Worm (Caenorhabditis elegans) whole organism, L3 larva: ENCODE results near the gene F09A5.3.
A peak's percentile ranks its signal among the peaks of the same experiment; 100 is the strongest.

ENCODE experiments used
- R02D3.7 ChIP-seq: fragments of 150-350 bp; optimal IDR thresholded peaks from 2 replicates; lab custom pipeline; 2014; ENCODE audit warnings: missing biosample characterization, missing genetic modification characterization
- ZK546.5 ChIP-seq: sonication (generic microtip); optimal IDR thresholded peaks from 2 replicates; lab custom pipeline; 2017; ENCODE audit warnings: missing biosample characterization, missing genetic modification characterization
- aly-2 ChIP-seq: fragments of 150-350 bp; optimal IDR thresholded peaks from 2 replicates; lab custom pipeline; 2014; ENCODE audit warnings: missing biosample characterization, missing genetic modification characterization
- ama-1 ChIP-seq: fragments of 150-350 bp; optimal IDR thresholded peaks from 2 replicates; lab custom pipeline; 2018
- ceh-16 ChIP-seq: sonication (generic microtip); optimal IDR thresholded peaks from 2 replicates; lab custom pipeline; 2017; ENCODE audit warnings: missing biosample characterization, missing genetic modification characterization
- ceh-28 ChIP-seq: fragments of 150-350 bp; optimal IDR thresholded peaks from 2 replicates; lab custom pipeline; 2014; ENCODE audit warnings: missing biosample characterization, missing genetic modification reagents, missing genetic modification characterization
- ceh-82 ChIP-seq: fragments of 150-350 bp; optimal IDR thresholded peaks from 2 replicates; lab custom pipeline; 2014; ENCODE audit warnings: missing biosample characterization, missing genetic modification characterization
- ceh-9 ChIP-seq: sonication (generic microtip); optimal IDR thresholded peaks from 2 replicates; lab custom pipeline; 2018; ENCODE audit warnings: missing biosample characterization, missing genetic modification characterization
- daf-12 ChIP-seq: fragments of 150-350 bp; optimal IDR thresholded peaks from 2 replicates; lab custom pipeline; 2014; ENCODE audit warnings: missing biosample characterization, missing genetic modification reagents, missing genetic modification characterization
- egl-27 ChIP-seq: sonication (generic microtip); optimal IDR thresholded peaks from 4 replicates; lab custom pipeline; 2017; ENCODE audit warnings: missing biosample characterization, missing genetic modification reagents, missing genetic modification characterization
- egl-5 ChIP-seq: fragments of 150-350 bp; optimal IDR thresholded peaks from 2 replicates; lab custom pipeline; 2017; ENCODE audit warnings: missing biosample characterization, missing genetic modification reagents, missing genetic modification characterization, inconsistent platforms
- elt-1 ChIP-seq: fragments of 150-350 bp; optimal IDR thresholded peaks from 2 replicates; lab custom pipeline; 2014; ENCODE audit warnings: missing biosample characterization, missing genetic modification characterization
- elt-2 ChIP-seq: sonication (generic microtip); optimal IDR thresholded peaks from 2 replicates; lab custom pipeline; 2016; ENCODE audit warnings: missing genetic modification reagents, mild to moderate bottlenecking, missing genetic modification characterization, missing compliant biosample characterization
- elt-3 ChIP-seq, 3 experiments: fragments of 150-350 bp in 1 of 3; sonication (generic microtip) in 2 of 3; optimal IDR thresholded peaks; 2 replicates in 2 of 3; 4 replicates in 1 of 3; lab custom pipeline; 2014 to 2017; ENCODE audit warnings: missing biosample characterization in 3 of 3, missing genetic modification characterization in 3 of 3
- eor-1 ChIP-seq, 2 experiments: fragments of 150-350 bp; optimal IDR thresholded peaks; 2 replicates each; lab custom pipeline; 2014 to 2018; ENCODE audit warnings: missing biosample characterization in 2 of 2, missing genetic modification characterization in 2 of 2
- fkh-10 ChIP-seq: sonication (generic microtip); optimal IDR thresholded peaks from 2 replicates; lab custom pipeline; 2017; ENCODE audit warnings: missing biosample characterization, missing genetic modification reagents, missing genetic modification characterization
- fkh-2 ChIP-seq: fragments of 150-350 bp; optimal IDR thresholded peaks from 2 replicates; lab custom pipeline; 2014; ENCODE audit warnings: missing biosample characterization, missing genetic modification reagents, missing genetic modification characterization
- fos-1 ChIP-seq: fragments of 150-350 bp; optimal IDR thresholded peaks from 2 replicates; lab custom pipeline; 2014; ENCODE audit warnings: missing biosample characterization, missing genetic modification characterization
- hmg-11 ChIP-seq: sonication (generic microtip); optimal IDR thresholded peaks from 2 replicates; lab custom pipeline; 2016; ENCODE audit warnings: missing genetic modification characterization, missing compliant biosample characterization
- jun-1 ChIP-seq: fragments of 150-350 bp; optimal IDR thresholded peaks from 2 replicates; lab custom pipeline; 2014; ENCODE audit warnings: missing biosample characterization, missing genetic modification reagents, missing genetic modification characterization
- lin-15B ChIP-seq: fragments of 150-350 bp; optimal IDR thresholded peaks from 2 replicates; lab custom pipeline; 2014; ENCODE audit warnings: missing biosample characterization, missing genetic modification characterization
- lin-39 ChIP-seq: fragments of 150-350 bp; optimal IDR thresholded peaks from 2 replicates; lab custom pipeline; 2018; ENCODE audit warnings: missing biosample characterization, missing genetic modification reagents, missing genetic modification characterization
- lsy-12 ChIP-seq: sonication (generic microtip); optimal IDR thresholded peaks from 2 replicates; lab custom pipeline; 2016; ENCODE audit warnings: mild to moderate bottlenecking, missing genetic modification characterization, missing compliant biosample characterization
- mdl-1 ChIP-seq: fragments of 150-350 bp; optimal IDR thresholded peaks from 2 replicates; lab custom pipeline; 2014; ENCODE audit warnings: missing biosample characterization, missing genetic modification characterization
- mml-1 ChIP-seq: fragments of 150-350 bp; sonication (generic microtip); optimal IDR thresholded peaks from 3 replicates; lab custom pipeline; 2014; ENCODE audit warnings: missing biosample characterization, missing genetic modification characterization
- nfya-1 ChIP-seq: sonication (generic microtip); optimal IDR thresholded peaks from 2 replicates; lab custom pipeline; 2017; ENCODE audit warnings: missing genetic modification characterization, mild to moderate bottlenecking, missing compliant biosample characterization, antibody characterized with exemption, moderate library complexity; ENCODE audit not compliant: insufficient read depth
- nhr-11 ChIP-seq: fragments of 150-350 bp; optimal IDR thresholded peaks from 2 replicates; lab custom pipeline; 2014; ENCODE audit warnings: missing biosample characterization, missing genetic modification characterization
- nhr-12 ChIP-seq: fragments of 150-350 bp; optimal IDR thresholded peaks from 2 replicates; lab custom pipeline; 2014; ENCODE audit warnings: missing biosample characterization, missing genetic modification characterization
- nhr-23 ChIP-seq: fragments of 150-350 bp; optimal IDR thresholded peaks from 2 replicates; lab custom pipeline; 2014; ENCODE audit warnings: missing biosample characterization, missing genetic modification reagents, missing genetic modification characterization
- nhr-237 ChIP-seq: fragments of 150-350 bp; optimal IDR thresholded peaks from 2 replicates; lab custom pipeline; 2014; ENCODE audit warnings: missing biosample characterization, missing genetic modification characterization
- nhr-25 ChIP-seq: sonication (generic microtip); optimal IDR thresholded peaks from 2 replicates; lab custom pipeline; 2017; ENCODE audit warnings: missing biosample characterization, missing genetic modification characterization
- nhr-28 ChIP-seq: fragments of 150-350 bp; optimal IDR thresholded peaks from 2 replicates; lab custom pipeline; 2014; ENCODE audit warnings: missing biosample characterization, missing genetic modification characterization
- nhr-43 ChIP-seq: sonication (generic microtip); optimal IDR thresholded peaks from 2 replicates; lab custom pipeline; 2016; ENCODE audit warnings: mild to moderate bottlenecking, missing genetic modification characterization, missing compliant biosample characterization; ENCODE audit not compliant: poor library complexity, severe bottlenecking
- nhr-67 ChIP-seq: fragments of 150-350 bp; optimal IDR thresholded peaks from 2 replicates; lab custom pipeline; 2014; ENCODE audit warnings: missing biosample characterization, missing genetic modification characterization
- nhr-76 ChIP-seq: fragments of 150-350 bp; sonication (generic microtip); optimal IDR thresholded peaks from 5 replicates; lab custom pipeline; 2014; ENCODE audit warnings: missing biosample characterization, missing genetic modification characterization
- nhr-77 ChIP-seq: fragments of 150-350 bp; optimal IDR thresholded peaks from 2 replicates; lab custom pipeline; 2014; ENCODE audit warnings: missing biosample characterization, missing genetic modification characterization
- pha-4 ChIP-seq: fragments of 150-350 bp; optimal IDR thresholded peaks from 2 replicates; lab custom pipeline; 2014; ENCODE audit warnings: missing biosample characterization, missing genetic modification reagents, missing genetic modification characterization
- pqm-1 ChIP-seq: fragments of 150-350 bp; optimal IDR thresholded peaks from 2 replicates; lab custom pipeline; 2017; ENCODE audit warnings: missing biosample characterization, missing genetic modification characterization, inconsistent platforms
- sea-2 ChIP-seq: fragments of 150-350 bp; sonication (generic microtip); optimal IDR thresholded peaks from 4 replicates; lab custom pipeline; 2014; ENCODE audit warnings: missing biosample characterization, missing genetic modification reagents, missing genetic modification characterization
- skn-1 ChIP-seq: fragments of 150-350 bp; optimal IDR thresholded peaks from 2 replicates; lab custom pipeline; 2014; ENCODE audit warnings: missing biosample characterization, missing genetic modification characterization
- snpc-4 ChIP-seq: fragments of 150-350 bp; optimal IDR thresholded peaks from 2 replicates; lab custom pipeline; 2014; ENCODE audit warnings: missing biosample characterization, missing genetic modification characterization
- tbx-2 ChIP-seq: sonication (generic microtip); optimal IDR thresholded peaks from 2 replicates; lab custom pipeline; 2016; ENCODE audit warnings: mild to moderate bottlenecking, missing genetic modification characterization, missing compliant biosample characterization
- unc-39 ChIP-seq: sonication (generic microtip); optimal IDR thresholded peaks from 4 replicates; lab custom pipeline; 2017; ENCODE audit warnings: missing biosample characterization, missing genetic modification characterization
- unc-62 ChIP-seq: fragments of 150-350 bp; sonication (generic microtip); optimal IDR thresholded peaks from 4 replicates; lab custom pipeline; 2014; ENCODE audit warnings: missing biosample characterization, missing genetic modification reagents, missing genetic modification characterization
- zag-1 ChIP-seq: fragments of 150-350 bp; optimal IDR thresholded peaks from 2 replicates; lab custom pipeline; 2014; ENCODE audit warnings: missing biosample characterization, missing genetic modification characterization
- ztf-11 ChIP-seq: fragments of 150-350 bp; optimal IDR thresholded peaks from 2 replicates; lab custom pipeline; 2014; ENCODE audit warnings: missing biosample characterization, missing genetic modification characterization
- ztf-4 ChIP-seq: fragments of 150-350 bp; optimal IDR thresholded peaks from 2 replicates; lab custom pipeline; 2014; ENCODE audit warnings: missing biosample characterization, missing genetic modification characterization

Gene F09A5.3

ce11 chrX:13164301-13164700, 22.9 kb downstream of the F09A5.3 start:
- TF ChIP-seq elt-1 (tag; lab: Kevin White, UChicago) (peak; percentile 71), nhr-23 (peak; percentile 53), elt-3 (tag; optimal IDR thresholded peaks at IDR 0.05; lab: Kevin White, UChicago) (no peak), lsy-12 (tag; lab: Kevin White, UChicago) (peak; percentile 48), ztf-4 (tag; lab: Kevin White, UChicago) (no peak), jun-1 (tag; lab: Kevin White, UChicago) (no peak), nhr-43 (peak; percentile 48), nhr-25 (tag; lab: Kevin White, UChicago) (peak; percentile 28), ZK546.5 (tag; lab: Kevin White, UChicago) (no peak), nfya-1 (peak; percentile 7)

ce11 chrX:13165686-13166085, 24.3 kb downstream of the F09A5.3 start:
- TF ChIP-seq daf-12 (tag; lab: Kevin White, UChicago) = no peak
- TF ChIP-seq elt-2 (tag; lab: Kevin White, UChicago) = peak; percentile 99
- TF ChIP-seq pha-4 (tag; lab: Kevin White, UChicago) = peak; percentile 74
- no peak for TF ChIP-seq ZK546.5 (tag; lab: Kevin White, UChicago)
- TF ChIP-seq fkh-2 (tag; lab: Kevin White, UChicago) = no peak
- peak; percentile 98 for TF ChIP-seq pqm-1
- TF ChIP-seq R02D3.7 (tag; lab: Kevin White, UChicago) = no peak
- no peak for TF ChIP-seq lin-39 (tag; lab: Kevin White, UChicago)
- no peak for TF ChIP-seq unc-39
- peak in 2 of 3 experiments; percentile 66 to 91 for TF ChIP-seq elt-3 (tag; optimal IDR thresholded peaks at IDR 0.05; lab: Kevin White, UChicago)
- TF ChIP-seq nhr-11 (tag; lab: Kevin White, UChicago) = no peak
- TF ChIP-seq egl-27 (tag; lab: Kevin White, UChicago) = no peak
- no peak for TF ChIP-seq lsy-12 (tag; lab: Kevin White, UChicago)
- peak; percentile 90 for TF ChIP-seq jun-1 (tag; lab: Kevin White, UChicago)
- TF ChIP-seq ztf-4 (tag; lab: Kevin White, UChicago) = no peak
- TF ChIP-seq ztf-11 (tag; lab: Kevin White, UChicago) = no peak
- TF ChIP-seq fos-1 = peak; percentile 58
- TF ChIP-seq nhr-43 = no peak
- TF ChIP-seq ceh-9 (tag; lab: Kevin White, UChicago) = no peak
- TF ChIP-seq ama-1 (lab: Kevin White, UChicago) = no peak
- no peak for TF ChIP-seq mdl-1 (tag; lab: Kevin White, UChicago)
- no peak for TF ChIP-seq nhr-12
- no peak for TF ChIP-seq nhr-77 (tag; lab: Kevin White, UChicago)
- no peak for TF ChIP-seq ceh-16 (tag; lab: Kevin White, UChicago)
- TF ChIP-seq nhr-28 = no peak
- no peak for TF ChIP-seq nfya-1
- TF ChIP-seq hmg-11 (tag; lab: Kevin White, UChicago) = no peak
- no peak for TF ChIP-seq nhr-25 (tag; lab: Kevin White, UChicago)
- no peak for TF ChIP-seq aly-2 (tag; lab: Kevin White, UChicago)
- no peak for TF ChIP-seq tbx-2
- no peak for TF ChIP-seq ceh-82 (tag; lab: Kevin White, UChicago)
- TF ChIP-seq mml-1 (tag; lab: Kevin White, UChicago) = no peak
- no peak for TF ChIP-seq nhr-237 (tag; lab: Kevin White, UChicago)
- no peak for TF ChIP-seq zag-1 (tag; lab: Kevin White, UChicago)
- no peak for TF ChIP-seq snpc-4 (tag; lab: Kevin White, UChicago)
- TF ChIP-seq eor-1 (tag; optimal IDR thresholded peaks at IDR 0.05; lab: Kevin White, UChicago) = no peak
- no peak for TF ChIP-seq skn-1
- TF ChIP-seq elt-1 (tag; lab: Kevin White, UChicago) = no peak
- TF ChIP-seq lin-15B (tag; lab: Kevin White, UChicago) = no peak
- TF ChIP-seq sea-2 (GFP tag; lab: Kevin White, UChicago) = no peak
- TF ChIP-seq fkh-10 (GFP tag; lab: Kevin White, UChicago) = no peak
- no peak for TF ChIP-seq unc-62
- TF ChIP-seq nhr-67 = no peak
- no peak for TF ChIP-seq nhr-76 (tag; lab: Kevin White, UChicago)
- TF ChIP-seq ceh-28 (tag; lab: Kevin White, UChicago) = peak; percentile 45
- no peak for TF ChIP-seq egl-5
- TF ChIP-seq nhr-23 = peak; percentile 40
